Fruit fly (Drosophila melanogaster): ENCODE data around the gene OS9.

OS9 gene

DNA sequence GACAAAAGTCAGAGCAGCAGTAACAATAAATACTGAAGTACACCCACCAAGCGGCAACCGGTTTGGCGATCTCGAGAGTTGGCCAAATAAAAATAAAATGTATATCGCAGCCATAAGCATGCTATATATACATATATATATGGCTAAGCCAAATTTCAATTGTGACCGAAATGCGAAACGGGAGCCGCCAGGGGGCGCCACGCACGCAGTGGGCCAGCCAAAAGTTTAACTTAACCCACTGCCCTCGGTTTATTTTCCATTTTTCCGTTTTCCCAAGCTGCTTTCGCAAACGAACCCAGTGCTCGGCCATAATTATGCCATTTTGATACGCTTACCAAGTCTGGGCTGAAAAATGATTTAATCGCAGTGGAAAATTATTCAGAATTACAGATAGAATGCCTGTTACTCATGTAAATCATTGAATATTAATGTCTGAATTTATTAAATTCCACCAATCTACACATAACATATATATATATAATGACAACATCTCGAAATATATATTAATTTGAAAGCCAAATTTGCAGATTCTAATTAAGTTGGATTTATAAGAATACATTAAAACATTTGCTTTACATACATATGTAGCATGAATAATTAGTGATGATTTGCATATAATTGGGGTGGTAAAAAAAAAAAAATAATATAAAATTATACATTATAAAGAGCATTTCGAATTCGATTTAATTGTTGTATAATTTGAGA, 23.5 kb upstream of the OS9 start:
- no peak for TF ChIP-seq Clk (GFP tag; optimal IDR thresholded peaks at IDR 0.05)
- TF ChIP-seq pad (GFP tag; optimal IDR thresholded peaks at IDR 0.05), result no peak
- no peak for TF ChIP-seq Crg-1 (GFP tag; optimal IDR thresholded peaks at IDR 0.05)
- TF ChIP-seq CG5204 (GFP tag; optimal IDR thresholded peaks at IDR 0.05), result no peak
- TF ChIP-seq ovo (GFP tag; optimal IDR thresholded peaks at IDR 0.05), result no peak
- no peak for TF ChIP-seq kay (GFP tag; ENCODE audit: borderline replicate concordance)
- no peak for TF ChIP-seq cic (GFP tag; optimal IDR thresholded peaks at IDR 0.05)
- TF ChIP-seq Mnt (GFP tag; optimal IDR thresholded peaks at IDR 0.05), result no peak
- no peak for TF ChIP-seq Hr96 (GFP tag; optimal IDR thresholded peaks at IDR 0.05)
- TF ChIP-seq CG12768 (GFP tag; optimal IDR thresholded peaks at IDR 0.05), result no peak
- no peak for TF ChIP-seq tj (GFP tag; optimal IDR thresholded peaks at IDR 0.05)
- no peak for TF ChIP-seq CG11617 (GFP tag; optimal IDR thresholded peaks at IDR 0.05)
- TF ChIP-seq bab1 (GFP tag; optimal IDR thresholded peaks at IDR 0.05), result no peak

- no peak for TF ChIP-seq CG7045 (GFP tag; optimal IDR thresholded peaks at IDR 0.05)
- TF ChIP-seq Clk (GFP tag; optimal IDR thresholded peaks at IDR 0.05), result no peak
- TF ChIP-seq cic (GFP tag; optimal IDR thresholded peaks at IDR 0.05), result no peak
- no peak for TF ChIP-seq CG11617 (GFP tag; optimal IDR thresholded peaks at IDR 0.05)
- TF ChIP-seq ovo (GFP tag; optimal IDR thresholded peaks at IDR 0.05), result no peak
- no peak for TF ChIP-seq cnc (optimal IDR thresholded peaks at IDR 0.05)
- TF ChIP-seq CG1620 (GFP tag; optimal IDR thresholded peaks at IDR 0.05), result no peak
- TF ChIP-seq kay (GFP tag; ENCODE audit: borderline replicate concordance), result no peak
- no peak for TF ChIP-seq CG33017 (tag; optimal IDR thresholded peaks at IDR 0.05)
- no peak for TF ChIP-seq Mnt (GFP tag; optimal IDR thresholded peaks at IDR 0.05)
- TF ChIP-seq CG12768 (GFP tag; optimal IDR thresholded peaks at IDR 0.05), result no peak
- no peak for TF ChIP-seq toe (GFP tag; optimal IDR thresholded peaks at IDR 0.05)
- no peak for TF ChIP-seq CG14711 (tag; optimal IDR thresholded peaks at IDR 0.05)
- no peak for TF ChIP-seq CG5204 (GFP tag; optimal IDR thresholded peaks at IDR 0.05)
- no peak for TF ChIP-seq Crg-1 (GFP tag; optimal IDR thresholded peaks at IDR 0.05)
- TF ChIP-seq CG7101 (tag; optimal IDR thresholded peaks at IDR 0.05), result no peak
- no peak for TF ChIP-seq Hr96 (GFP tag; optimal IDR thresholded peaks at IDR 0.05)
- TF ChIP-seq bab1 (GFP tag; optimal IDR thresholded peaks at IDR 0.05), result no peak
- TF ChIP-seq tj (GFP tag; optimal IDR thresholded peaks at IDR 0.05), result no peak
Measured at dm6 chr2L:19987875-19988665, 21.8 kb upstream of the OS9 start.

DNA sequence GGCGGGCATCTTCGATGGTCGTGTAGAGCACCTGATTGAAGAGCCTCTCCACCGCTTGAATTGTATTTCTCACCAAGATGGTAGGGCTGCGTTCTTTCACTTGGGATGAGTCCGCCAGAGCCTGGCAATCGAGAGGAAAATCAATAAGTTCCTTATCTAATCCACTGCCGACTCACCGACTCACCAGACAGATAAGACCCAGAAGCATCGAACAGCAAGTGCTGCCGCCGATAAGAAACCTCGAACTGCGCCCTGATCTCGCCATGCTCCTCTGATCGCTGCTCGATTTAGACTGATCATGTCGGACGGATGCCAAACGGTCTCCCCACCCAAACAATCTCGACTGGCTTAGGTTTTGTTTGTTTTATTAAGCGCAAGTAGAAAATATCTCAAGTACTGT, 1.1 kb upstream of the OS9 start, which contains the start of gene Hf:
Gene Hf, minus strand, starts transcription at position 296 of the 400 bp plus-strand sequence.
- TF ChIP-seq cic (GFP tag; optimal IDR thresholded peaks at IDR 0.05), result peak; percentile 1
- no peak for TF ChIP-seq bab1 (GFP tag; optimal IDR thresholded peaks at IDR 0.05)
- TF ChIP-seq CG7101 (tag; optimal IDR thresholded peaks at IDR 0.05), result no peak
- no peak for TF ChIP-seq tj (GFP tag; optimal IDR thresholded peaks at IDR 0.05)
- TF ChIP-seq CG5204 (GFP tag; optimal IDR thresholded peaks at IDR 0.05), result no peak

- TF ChIP-seq Mnt (GFP tag; optimal IDR thresholded peaks at IDR 0.05), result no peak
- no peak for TF ChIP-seq ovo (GFP tag; optimal IDR thresholded peaks at IDR 0.05)
- TF ChIP-seq tj (GFP tag; optimal IDR thresholded peaks at IDR 0.05), result no peak
- TF ChIP-seq kay (GFP tag; ENCODE audit: borderline replicate concordance), result no peak
- TF ChIP-seq CG1620 (GFP tag; optimal IDR thresholded peaks at IDR 0.05), result no peak
Measured at dm6 chr2L:19963836-19964235, 2.5 kb downstream of the OS9 start, which contains the start of gene CG10680. Gene CG10680, plus strand, starts transcription at chr2L:19964136.

DNA sequence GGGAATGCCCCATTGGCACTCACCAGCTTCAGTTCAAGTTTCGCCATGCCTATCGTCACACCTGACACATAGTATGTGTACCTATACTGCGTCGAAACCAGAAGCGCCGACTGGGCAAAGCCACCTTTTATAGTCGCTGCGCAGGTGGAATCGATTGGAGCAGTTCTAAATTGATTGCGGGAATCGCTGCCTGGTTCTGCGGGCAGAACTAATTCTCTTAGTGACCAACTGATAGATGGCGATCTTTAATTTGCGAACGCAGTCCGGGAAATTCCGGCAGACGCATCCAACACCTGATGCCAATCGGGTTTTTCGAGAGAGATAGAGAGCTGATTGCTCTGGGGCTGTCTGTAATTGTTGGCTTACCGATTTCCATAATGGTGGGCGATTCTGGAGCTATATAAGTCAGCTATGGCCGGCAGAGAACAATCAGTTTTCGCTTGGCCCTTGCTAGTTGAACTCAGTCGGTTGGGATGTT, 4.0 kb downstream of the OS9 start, which contains the start of the genes CG13965 and CG16772:
Gene CG13965, minus strand, starts transcription at position 101 of the 478 bp plus-strand sequence.
Gene CG16772, plus strand, starts transcription at position 428 of the 478 bp plus-strand sequence.
- TF ChIP-seq Clk (GFP tag; optimal IDR thresholded peaks at IDR 0.05) (no peak), CG7045 (GFP tag; optimal IDR thresholded peaks at IDR 0.05) (no peak), CG33017 (tag; optimal IDR thresholded peaks at IDR 0.05) (no peak), CG7101 (tag; optimal IDR thresholded peaks at IDR 0.05) (no peak), Hr96 (GFP tag; optimal IDR thresholded peaks at IDR 0.05) (no peak), ovo (GFP tag; optimal IDR thresholded peaks at IDR 0.05) (no peak), tj (GFP tag; optimal IDR thresholded peaks at IDR 0.05) (no peak), Crg-1 (GFP tag; optimal IDR thresholded peaks at IDR 0.05) (no peak), bab1 (GFP tag; optimal IDR thresholded peaks at IDR 0.05) (no peak)

dm6 chr2L:19961585-19961984, 4.7 kb downstream of the OS9 start, which contains the start of gene CG42866:
Gene CG42866, minus strand, starts transcription at chr2L:19961685.
- TF ChIP-seq CG14711 (tag; optimal IDR thresholded peaks at IDR 0.05) (no peak), CG1620 (GFP tag; optimal IDR thresholded peaks at IDR 0.05) (no peak), pad (GFP tag; optimal IDR thresholded peaks at IDR 0.05) (no peak), tj (GFP tag; optimal IDR thresholded peaks at IDR 0.05) (no peak), ovo (GFP tag; optimal IDR thresholded peaks at IDR 0.05) (no peak), Clk (GFP tag; optimal IDR thresholded peaks at IDR 0.05) (no peak), Mnt (GFP tag; optimal IDR thresholded peaks at IDR 0.05) (no peak), bab1 (GFP tag; optimal IDR thresholded peaks at IDR 0.05) (no peak), toe (GFP tag; optimal IDR thresholded peaks at IDR 0.05) (no peak), CG11617 (GFP tag; optimal IDR thresholded peaks at IDR 0.05) (no peak), cic (GFP tag; optimal IDR thresholded peaks at IDR 0.05) (no peak), CG5204 (GFP tag; optimal IDR thresholded peaks at IDR 0.05) (no peak)
